Worm (Caenorhabditis elegans): ENCODE measurements around the gene ocr-4.
A peak's percentile ranks its signal among the peaks of the same experiment; 100 is the strongest.

Gene ocr-4

DNA sequence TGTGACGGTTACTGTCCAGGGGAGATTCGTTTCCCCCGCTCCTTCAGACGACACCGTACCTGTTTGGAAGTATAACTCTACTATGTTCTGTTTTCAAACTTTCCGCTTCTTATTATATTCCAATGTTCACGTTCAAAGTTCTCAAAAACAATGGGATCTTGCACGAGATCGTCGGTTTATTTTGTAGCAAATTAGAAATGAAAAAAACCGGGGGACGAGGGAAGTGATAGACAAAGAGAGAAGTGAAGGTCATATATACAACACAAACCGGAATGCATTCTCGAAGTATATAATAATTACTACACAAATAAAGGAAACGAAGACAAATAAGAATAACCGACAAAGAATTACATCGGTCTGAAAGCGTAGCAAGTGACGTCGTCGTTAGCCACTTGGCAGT lies 22.9 kb downstream of the ocr-4 start:
- TF ChIP-seq mab-5 (tag; optimal IDR thresholded peaks at IDR 0.05) (no peak), nhr-25 (tag; optimal IDR thresholded peaks at IDR 0.05) (peak; percentile 65), aly-2 (tag; optimal IDR thresholded peaks at IDR 0.05) (no peak), nhr-23 (tag; optimal IDR thresholded peaks at IDR 0.05) (no peak), skn-1 (tag; optimal IDR thresholded peaks at IDR 0.05) (no peak), crh-2 (tag; optimal IDR thresholded peaks at IDR 0.05) (peak; percentile 19)

DNA sequence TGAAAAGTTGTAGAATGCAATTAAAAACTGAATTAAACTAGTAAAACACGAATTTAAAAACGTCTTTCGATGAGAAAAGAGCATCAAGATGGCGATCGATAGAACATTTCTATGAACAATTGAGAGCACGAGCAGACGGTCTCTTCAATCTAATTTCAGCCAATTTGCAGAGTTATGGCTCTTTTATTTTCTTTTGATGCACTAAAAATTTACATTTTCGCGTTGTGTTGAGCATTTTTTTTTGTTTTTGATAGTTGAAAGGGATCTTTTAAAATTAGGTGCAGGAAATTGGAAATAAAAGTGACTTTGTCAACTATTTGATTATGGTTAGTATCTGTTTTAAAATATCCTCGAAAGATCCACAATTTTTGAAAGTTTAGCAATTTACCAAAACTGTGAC lies 23.6 kb downstream of the ocr-4 start, which contains the start of gene F42C5.6:
F42C5.6 (minus strand) TSS at position 101 of the 400 bp plus-strand sequence.
- no peak for TF ChIP-seq unc-55 (GFP tag; optimal IDR thresholded peaks at IDR 0.05)

DNA sequence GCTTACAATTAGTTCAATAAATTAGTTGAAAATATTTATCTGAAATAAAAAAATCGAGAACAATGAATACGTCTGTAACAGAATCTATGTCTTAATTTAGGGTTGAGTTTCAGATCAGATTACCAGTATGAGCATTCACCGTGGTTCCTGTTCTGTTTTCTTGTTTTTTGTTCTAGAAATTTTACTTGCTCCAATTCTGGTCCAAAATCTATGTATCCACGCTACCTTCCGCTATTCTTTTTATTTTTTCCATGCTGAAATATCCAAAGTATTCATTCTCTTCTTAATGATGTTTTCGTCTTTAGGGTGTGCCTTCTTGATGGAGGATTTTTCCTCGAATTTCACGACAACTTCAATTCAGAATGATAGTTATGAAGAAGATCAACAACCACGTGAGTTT lies 27.3 kb downstream of the ocr-4 start, which contains the start of gene npr-27:
npr-27 (plus strand) TSS at position 301 of the 400 bp plus-strand sequence.
- TF ChIP-seq ceh-82 (tag; optimal IDR thresholded peaks at IDR 0.05) (no peak), mdl-1 (tag; optimal IDR thresholded peaks at IDR 0.05) (no peak), egl-27 (tag; optimal IDR thresholded peaks at IDR 0.05) (no peak), fos-1 (tag; optimal IDR thresholded peaks at IDR 0.05) (no peak), sma-3 (GFP tag; optimal IDR thresholded peaks at IDR 0.05) (no peak), nhr-21 (tag; optimal IDR thresholded peaks at IDR 0.05) (no peak), aly-2 (tag; optimal IDR thresholded peaks at IDR 0.05) (no peak), blmp-1 (tag; optimal IDR thresholded peaks at IDR 0.05; ENCODE audit: insufficient read depth) (no peak)

DNA sequence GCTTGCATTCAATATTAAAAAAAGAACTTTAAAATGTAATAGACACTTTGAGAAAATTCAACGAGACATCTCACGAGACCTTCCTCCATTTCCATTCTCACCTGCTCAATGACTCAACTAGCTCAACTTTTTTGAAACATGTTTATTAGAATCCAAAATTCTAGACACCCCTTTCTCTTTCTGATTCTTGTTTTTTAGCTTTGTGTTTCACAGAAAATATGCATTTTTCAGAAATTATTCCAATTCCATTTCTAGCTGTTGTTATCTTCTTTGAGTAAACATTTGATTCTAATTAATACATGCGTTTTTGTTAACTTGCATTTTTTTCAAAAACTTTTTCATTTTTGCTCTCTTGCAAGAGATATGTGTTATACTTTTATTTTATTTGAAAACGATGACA lies 31.1 kb downstream of the ocr-4 start:
- TF ChIP-seq lin-39 (tag; optimal IDR thresholded peaks at IDR 0.05) (no peak), lin-13 (GFP tag; optimal IDR thresholded peaks at IDR 0.05) (no peak), ztf-4 (tag; optimal IDR thresholded peaks at IDR 0.05) (no peak)

DNA sequence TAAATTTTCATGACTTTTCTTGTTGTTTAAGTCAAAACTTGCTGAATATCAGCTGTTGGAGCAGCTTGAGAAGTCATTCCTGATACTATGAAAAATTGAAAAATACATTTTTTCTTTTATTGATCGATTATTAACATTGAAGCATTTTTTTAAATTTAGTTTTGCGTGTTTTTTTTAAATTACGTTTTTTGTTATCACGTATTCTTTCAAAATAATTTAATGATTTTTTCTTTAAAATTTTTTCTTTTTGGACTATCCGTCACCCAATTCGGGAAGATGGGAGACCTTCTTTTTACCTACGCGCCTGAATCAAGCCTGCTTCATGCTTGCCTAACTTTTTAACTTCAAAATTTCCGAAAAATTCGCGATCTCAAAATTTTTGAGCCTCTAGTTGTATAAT lies 38.5 kb downstream of the ocr-4 start, which contains the start of gene F42C5.5:
F42C5.5 (minus strand) TSS at position 101 of the 400 bp plus-strand sequence.
- TF ChIP-seq nhr-6 (tag; optimal IDR thresholded peaks at IDR 0.05) (no peak), F13H6.1 (tag; optimal IDR thresholded peaks at IDR 0.05) (no peak), blmp-1 (tag; optimal IDR thresholded peaks at IDR 0.05; ENCODE audit: insufficient read depth) (no peak), Y55F3AM.14 (GFP tag; optimal IDR thresholded peaks at IDR 0.05) (no peak), sma-9 (GFP tag; optimal IDR thresholded peaks at IDR 0.05) (no peak), sma-9 (tag; optimal IDR thresholded peaks at IDR 0.05) (no peak)

DNA sequence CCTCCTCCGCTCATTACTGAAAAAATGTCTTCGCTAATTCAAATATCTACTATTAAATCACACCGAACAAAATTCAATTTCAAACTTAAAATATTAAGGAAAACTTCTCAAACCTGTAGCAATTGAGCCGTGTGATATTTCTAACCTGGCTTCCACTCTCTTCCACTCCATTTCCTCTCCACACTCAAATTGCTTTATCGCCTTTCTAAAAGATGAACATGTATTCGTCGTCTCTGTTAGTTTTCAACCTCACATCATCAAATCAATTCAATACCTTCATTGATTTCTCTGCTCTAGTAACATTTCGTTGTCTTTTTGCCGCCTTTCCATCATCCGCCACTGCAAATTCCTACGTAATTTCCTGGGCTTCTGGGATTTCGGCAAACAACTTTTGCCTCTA lies 40.6 kb downstream of the ocr-4 start, which contains the start of gene F42C5.4:
F42C5.4 (minus strand) TSS at position 171 of the 400 bp plus-strand sequence.
- TF ChIP-seq ama-1 (optimal IDR thresholded peaks at IDR 0.05) (no peak), Y55F3AM.14 (GFP tag; optimal IDR thresholded peaks at IDR 0.05) (no peak), ceh-16 (tag; optimal IDR thresholded peaks at IDR 0.05) (no peak), R02D3.7 (tag; optimal IDR thresholded peaks at IDR 0.05) (no peak), lsy-2 (tag; optimal IDR thresholded peaks at IDR 0.05) (no peak), peb-1 (tag; optimal IDR thresholded peaks at IDR 0.05) (no peak), ZK546.5 (tag; optimal IDR thresholded peaks at IDR 0.05) (no peak), nhr-77 (tag; optimal IDR thresholded peaks at IDR 0.05) (no peak), nhr-21 (tag; optimal IDR thresholded peaks at IDR 0.05) (no peak)

DNA sequence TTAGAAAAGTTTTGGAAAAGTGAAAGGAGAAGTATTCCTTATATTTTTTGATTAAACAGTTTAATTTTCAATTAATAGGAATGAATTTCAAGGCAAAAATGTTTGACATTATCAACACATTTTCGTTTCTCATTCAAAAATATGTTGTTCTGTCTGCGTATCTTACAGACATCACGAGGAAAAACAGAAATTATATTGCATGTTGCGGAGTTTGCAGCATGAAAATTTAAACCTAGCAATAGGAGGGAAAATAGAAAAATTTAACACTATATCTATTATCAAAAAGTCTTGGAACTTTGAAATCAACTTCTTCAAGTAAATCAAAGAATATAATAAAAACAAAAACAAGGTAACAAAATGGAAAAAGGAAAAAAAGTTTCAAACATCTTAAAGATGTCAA lies 41.5 kb downstream of the ocr-4 start:
- no peak for TF ChIP-seq nhr-21 (tag; optimal IDR thresholded peaks at IDR 0.05)
- peak; percentile 14 for TF ChIP-seq nhr-129 (tag; optimal IDR thresholded peaks at IDR 0.05)
- no peak for TF ChIP-seq zag-1 (tag; optimal IDR thresholded peaks at IDR 0.05)
- TF ChIP-seq crh-2 (tag; optimal IDR thresholded peaks at IDR 0.05), result peak; percentile 10
- TF ChIP-seq unc-55 (GFP tag; optimal IDR thresholded peaks at IDR 0.05), result peak; percentile 19
- peak; percentile 8 for TF ChIP-seq gmeb-1 (tag; optimal IDR thresholded peaks at IDR 0.05)
- TF ChIP-seq fos-1 (tag; optimal IDR thresholded peaks at IDR 0.05), result peak; percentile 19
- peak; percentile 0 for TF ChIP-seq C34F6.9 (tag; optimal IDR thresholded peaks at IDR 0.05)

Data from whole organism, L2 larva.